Fruit fly (Drosophila melanogaster): Measurements from ENCODE around the gene dj.

- TF ChIP-seq CG8159 (tag; optimal IDR thresholded peaks at IDR 0.05) (no peak), CG15710 (tag; optimal IDR thresholded peaks at IDR 0.05) (no peak), CG12605 (GFP tag; IDR thresholded peaks at IDR 0.05) (no peak), rn (GFP tag; IDR thresholded peaks at IDR 0.05) (no peak)
Measured at dm6 chr3R:7085983-7086376, 26.9 kb downstream of the dj start, which contains the start of gene Tailor.

All from whole organism, pupa.